Worm (Caenorhabditis elegans) whole organism, early embryonic: Measurements from ENCODE around the gene spin-1.

Experiments
- B0310.2 ChIP-seq: sonication (generic microtip); optimal IDR thresholded peaks from 2 replicates; lab custom pipeline; 2016; ENCODE audit warnings: mild to moderate bottlenecking, missing genetic modification characterization, missing compliant biosample characterization
- F13C5.2 ChIP-seq: sonication (generic microtip); optimal IDR thresholded peaks from 2 replicates; lab custom pipeline; 2017; ENCODE audit warnings: mild to moderate bottlenecking, missing genetic modification characterization, inconsistent platforms, missing compliant biosample characterization
- aly-1 ChIP-seq: sonication (generic microtip); optimal IDR thresholded peaks from 2 replicates; lab custom pipeline; 2016; ENCODE audit warnings: missing genetic modification characterization, missing compliant biosample characterization
- ama-1 ChIP-seq: fragments of 150-350 bp; optimal IDR thresholded peaks from 2 replicates; lab custom pipeline; 2014
- ceh-13 ChIP-seq: fragments of 200-800 bp; sonication (Bioruptor generic); optimal IDR thresholded peaks from 2 replicates; lab custom pipeline; 2018; ENCODE audit warnings: mild to moderate bottlenecking, missing genetic modification characterization, missing compliant biosample characterization
- ceh-36 ChIP-seq: sonication (generic microtip); optimal IDR thresholded peaks from 2 replicates; lab custom pipeline; 2016; ENCODE audit warnings: missing genetic modification characterization, inconsistent platforms, missing compliant biosample characterization
- ets-7 ChIP-seq: sonication (generic microtip); optimal IDR thresholded peaks from 2 replicates; lab custom pipeline; 2016; ENCODE audit warnings: missing genotype, missing genetic modification characterization, missing compliant biosample characterization
- flt-1 ChIP-seq: fragments of 200-800 bp; sonication (Bioruptor generic); IDR thresholded peaks from 2 replicates; pipeline ENCODE4 v1.3.6; 2022; ENCODE audit warnings: missing genetic modification characterization, missing compliant biosample characterization
- hmbx-1 ChIP-seq: sonication (generic microtip); optimal IDR thresholded peaks from 2 replicates; lab custom pipeline; 2016; ENCODE audit warnings: mild to moderate bottlenecking, missing genetic modification characterization, missing compliant biosample characterization
- hmg-4 ChIP-seq: fragments of 200-800 bp; sonication (Bioruptor generic); optimal IDR thresholded peaks from 2 replicates; lab custom pipeline; 2018; ENCODE audit warnings: mild to moderate bottlenecking, missing genetic modification characterization, missing compliant biosample characterization
- hnd-1 ChIP-seq: sonication (generic microtip); optimal IDR thresholded peaks from 2 replicates; lab custom pipeline; 2016; ENCODE audit warnings: missing genetic modification characterization, missing compliant biosample characterization
- pes-1 ChIP-seq: fragments of 200-800 bp; sonication (Bioruptor generic); IDR thresholded peaks from 2 replicates; pipeline ENCODE4 v1.3.6; 2022; ENCODE audit warnings: missing genetic modification reagents, missing genetic modification characterization, missing compliant biosample characterization
- scrt-1 ChIP-seq: fragments of 200-800 bp; sonication (Bioruptor generic); IDR thresholded peaks from 2 replicates; pipeline ENCODE4 v1.3.6; 2022; ENCODE audit warnings: missing genetic modification characterization, missing compliant biosample characterization
- sea-1 ChIP-seq: fragments of 200-800 bp; sonication (Bioruptor generic); conservative IDR thresholded peaks from 2 replicates; pipeline ENCODE4 v1.3.6; 2022; ENCODE audit warnings: missing genetic modification characterization, missing compliant biosample characterization
- tbx-11 ChIP-seq: fragments of 200-800 bp; sonication (Bioruptor generic); IDR thresholded peaks from 2 replicates; pipeline ENCODE4 v1.3.6; 2022; ENCODE audit warnings: missing genetic modification characterization, missing compliant biosample characterization
- tbx-37 ChIP-seq: fragments of 200-800 bp; sonication (Bioruptor generic); conservative IDR thresholded peaks from 2 replicates; pipeline ENCODE4 v1.3.6; 2022; ENCODE audit warnings: missing genetic modification reagents, missing genetic modification characterization, missing compliant biosample characterization
- tra-4 ChIP-seq: sonication (generic microtip); optimal IDR thresholded peaks from 2 replicates; lab custom pipeline; 2017; ENCODE audit warnings: missing genetic modification characterization, missing compliant biosample characterization

The spin-1 gene

DNA sequence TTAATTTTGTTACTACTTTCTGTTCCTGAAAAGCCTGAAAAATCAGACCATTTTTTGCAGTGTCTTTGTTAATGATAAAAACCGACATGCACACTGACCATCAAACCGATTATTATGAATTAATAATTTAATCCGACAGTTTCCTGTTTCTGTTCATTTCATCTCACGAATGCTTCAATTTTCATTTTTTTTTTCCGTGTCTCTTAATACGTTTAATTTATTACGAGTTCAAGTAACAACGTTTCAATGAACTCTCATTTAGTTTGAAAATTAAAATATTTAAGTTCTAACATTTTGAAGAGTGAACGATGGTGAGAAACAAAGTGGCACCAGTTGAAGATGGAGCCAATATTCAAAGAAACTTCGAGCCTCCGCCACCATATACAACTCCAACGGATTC is at the start of gene spin-1:
spin-1 (plus strand) TSS at position 301 of the 400 bp plus-strand sequence.
- TF ChIP-seq F13C5.2 (tag; lab: Kevin White, UChicago) (no peak), tbx-11 (GFP tag; lab: Robert Waterston, UW) (no peak), aly-1 (tag; lab: Kevin White, UChicago) (no peak), tbx-37 (GFP tag; lab: Robert Waterston, UW) (no peak), ceh-36 (no peak), hnd-1 (no peak), flt-1 (GFP tag; lab: Robert Waterston, UW) (no peak), pes-1 (GFP tag; lab: Robert Waterston, UW) (no peak), hmg-4 (no peak), ets-7 (tag; lab: Kevin White, UChicago) (no peak), scrt-1 (GFP tag; lab: Robert Waterston, UW) (no peak), ama-1 (lab: Kevin White, UChicago) (no peak), hmbx-1 (tag; lab: Kevin White, UChicago) (no peak), B0310.2 (tag; lab: Kevin White, UChicago) (no peak), sea-1 (no peak)

DNA sequence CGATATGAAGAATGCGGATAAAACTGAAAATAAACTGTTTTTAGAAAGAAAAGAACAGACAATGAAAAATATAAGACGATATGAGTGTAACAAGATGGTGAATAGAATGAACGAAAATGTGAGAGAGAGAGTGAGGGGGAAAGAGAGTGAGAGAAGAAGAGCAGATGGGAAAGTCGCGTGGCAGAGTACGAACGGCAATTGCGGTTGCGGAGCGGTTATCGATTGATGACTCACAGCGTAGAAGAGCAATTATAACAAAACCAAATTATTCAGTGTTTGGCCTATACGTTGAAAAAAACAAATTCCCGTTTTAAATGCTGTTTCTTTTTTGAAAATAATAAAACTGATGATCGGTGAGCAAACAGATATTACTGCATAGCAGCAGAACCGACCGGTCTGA is 49.4 kb upstream of the spin-1 start, which contains the start of gene pqn-53:
pqn-53 (minus strand) TSS at position 23 of the 400 bp plus-strand sequence.
- TF ChIP-seq ceh-36: no peak
- no peak for TF ChIP-seq ama-1 (lab: Kevin White, UChicago)
- TF ChIP-seq tbx-11 (GFP tag; lab: Robert Waterston, UW): no peak
- TF ChIP-seq flt-1 (GFP tag; lab: Robert Waterston, UW): no peak
- no peak for TF ChIP-seq F13C5.2 (tag; lab: Kevin White, UChicago)
- no peak for TF ChIP-seq ets-7 (tag; lab: Kevin White, UChicago)
- no peak for TF ChIP-seq sea-1
- TF ChIP-seq tra-4: no peak
- TF ChIP-seq tbx-37 (GFP tag; lab: Robert Waterston, UW): no peak
- no peak for TF ChIP-seq ceh-13 (GFP tag; lab: Kevin White, UChicago)
- no peak for TF ChIP-seq hmg-4
- TF ChIP-seq scrt-1 (GFP tag; lab: Robert Waterston, UW): no peak
- TF ChIP-seq hnd-1: no peak
- TF ChIP-seq aly-1 (tag; lab: Kevin White, UChicago): no peak

DNA sequence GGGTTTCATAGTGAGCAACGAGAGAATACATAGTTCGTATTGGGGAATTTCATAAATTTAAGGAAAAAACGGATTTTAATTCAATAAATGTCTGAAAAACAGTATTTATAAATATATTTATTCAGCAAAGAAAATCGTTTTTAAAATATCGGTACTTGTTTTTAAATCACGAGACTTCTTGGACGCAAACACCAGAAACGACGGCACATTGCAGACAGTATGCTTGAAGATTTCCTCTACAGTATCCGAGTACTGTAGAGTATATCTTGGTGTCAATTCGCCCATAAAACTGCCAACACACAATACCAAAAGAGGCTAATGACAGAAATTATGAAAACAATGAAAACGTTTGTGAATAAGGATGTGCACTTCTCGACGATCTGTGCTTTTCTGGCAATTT is 48.9 kb upstream of the spin-1 start:
- TF ChIP-seq tbx-37 (GFP tag; lab: Robert Waterston, UW) (no peak), hmg-4 (no peak), scrt-1 (GFP tag; lab: Robert Waterston, UW) (no peak), tra-4 (no peak), ceh-36 (no peak), hnd-1 (no peak), ama-1 (lab: Kevin White, UChicago) (no peak), ceh-13 (GFP tag; lab: Kevin White, UChicago) (no peak), ets-7 (tag; lab: Kevin White, UChicago) (no peak), hmbx-1 (tag; lab: Kevin White, UChicago) (no peak), pes-1 (GFP tag; lab: Robert Waterston, UW) (no peak), B0310.2 (tag; lab: Kevin White, UChicago) (no peak), F13C5.2 (tag; lab: Kevin White, UChicago) (no peak), sea-1 (no peak)

DNA sequence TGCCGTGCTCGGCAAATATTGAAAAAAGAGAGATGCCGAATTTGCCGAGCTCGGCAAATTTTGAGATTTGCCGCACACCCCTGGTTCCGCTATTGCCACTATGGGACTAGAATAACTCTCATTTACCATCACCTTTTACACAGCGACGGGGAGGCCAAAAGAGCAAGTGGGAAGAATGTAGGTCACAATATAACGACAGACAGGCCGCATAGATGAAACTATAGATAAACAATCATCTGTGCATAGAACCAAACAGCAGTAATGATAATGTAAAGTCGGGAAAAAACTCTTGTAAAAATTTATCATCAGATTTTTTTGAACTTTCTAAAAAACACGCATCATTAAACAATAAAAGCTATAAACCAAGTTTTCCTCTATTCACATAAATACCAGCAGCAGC is 46.4 kb upstream of the spin-1 start, which contains the start of gene kmo-2:
kmo-2 (minus strand) TSS at position 101 of the 400 bp plus-strand sequence.
- TF ChIP-seq B0310.2 (tag; lab: Kevin White, UChicago): no peak

DNA sequence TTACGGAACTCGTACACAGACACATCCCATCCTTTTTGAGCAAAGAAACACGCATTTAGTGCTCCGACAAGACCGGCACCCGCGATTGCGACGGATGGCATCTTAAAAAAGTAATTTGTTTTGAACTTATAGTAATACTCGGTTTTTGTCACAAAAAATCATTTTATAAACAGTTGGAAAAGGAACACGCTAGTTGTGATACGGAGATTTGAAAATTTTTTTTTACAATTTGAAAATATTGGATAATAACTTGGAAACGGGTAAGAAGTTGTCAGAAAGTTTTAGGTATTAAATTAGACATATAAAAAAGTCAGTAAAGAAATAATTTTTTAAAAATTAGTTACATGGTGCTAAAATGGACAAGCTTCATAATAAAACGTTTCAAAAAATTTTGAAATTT is 44.4 kb upstream of the spin-1 start, which contains the start of gene kmo-1:
kmo-1 (minus strand) TSS at position 101 of the 400 bp plus-strand sequence.
- no peak for TF ChIP-seq ama-1 (lab: Kevin White, UChicago)
- TF ChIP-seq pes-1 (GFP tag; lab: Robert Waterston, UW): no peak
- TF ChIP-seq B0310.2 (tag; lab: Kevin White, UChicago): no peak
- TF ChIP-seq aly-1 (tag; lab: Kevin White, UChicago): no peak
- no peak for TF ChIP-seq ets-7 (tag; lab: Kevin White, UChicago)
- no peak for TF ChIP-seq tbx-11 (GFP tag; lab: Robert Waterston, UW)
- no peak for TF ChIP-seq tra-4

DNA sequence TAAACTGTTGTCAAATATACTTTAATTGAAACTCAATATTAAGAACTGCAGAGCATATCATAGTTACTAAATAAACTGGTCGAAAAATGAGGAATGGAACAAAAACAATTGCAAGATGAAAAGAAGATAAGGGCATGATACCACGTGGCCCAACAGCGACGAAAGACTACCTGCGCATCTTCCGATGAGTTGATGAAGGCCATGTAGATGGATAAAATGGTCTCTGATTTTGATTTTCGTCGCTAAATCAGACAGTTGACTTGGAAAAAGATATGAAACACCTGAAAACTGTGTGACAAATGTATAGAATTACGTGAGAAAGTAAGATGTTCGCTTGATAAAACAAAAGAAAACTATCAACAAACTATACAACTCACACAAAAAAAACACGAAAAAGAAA is 43.3 kb upstream of the spin-1 start:
- TF ChIP-seq hmbx-1 (tag; lab: Kevin White, UChicago): no peak
- no peak for TF ChIP-seq sea-1
- TF ChIP-seq flt-1 (GFP tag; lab: Robert Waterston, UW): no peak
- no peak for TF ChIP-seq tra-4
- TF ChIP-seq F13C5.2 (tag; lab: Kevin White, UChicago): no peak
- no peak for TF ChIP-seq ama-1 (lab: Kevin White, UChicago)
- TF ChIP-seq pes-1 (GFP tag; lab: Robert Waterston, UW): no peak

DNA sequence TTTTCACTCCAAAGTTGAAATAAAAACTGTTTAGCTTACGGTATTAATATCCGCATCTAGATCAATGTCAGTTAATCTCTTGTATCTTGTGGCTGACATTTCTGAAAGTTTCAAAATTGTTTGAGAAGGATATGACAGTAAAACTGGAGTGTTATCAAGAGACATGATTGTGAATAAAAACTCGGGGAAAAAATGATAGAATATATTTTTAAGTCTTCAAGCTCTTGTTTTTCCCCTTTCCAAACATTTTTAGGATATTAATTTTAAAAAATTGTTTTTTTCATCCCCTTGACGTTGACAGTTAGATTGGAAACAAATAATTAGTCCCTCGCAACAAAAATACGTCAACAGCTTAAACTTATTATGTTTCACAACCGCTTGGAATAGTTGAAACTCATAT is 39.9 kb upstream of the spin-1 start, which contains the start of gene R07B7.6:
R07B7.6 (minus strand) TSS at position 101 of the 400 bp plus-strand sequence.
- TF ChIP-seq B0310.2 (tag; lab: Kevin White, UChicago): no peak

DNA sequence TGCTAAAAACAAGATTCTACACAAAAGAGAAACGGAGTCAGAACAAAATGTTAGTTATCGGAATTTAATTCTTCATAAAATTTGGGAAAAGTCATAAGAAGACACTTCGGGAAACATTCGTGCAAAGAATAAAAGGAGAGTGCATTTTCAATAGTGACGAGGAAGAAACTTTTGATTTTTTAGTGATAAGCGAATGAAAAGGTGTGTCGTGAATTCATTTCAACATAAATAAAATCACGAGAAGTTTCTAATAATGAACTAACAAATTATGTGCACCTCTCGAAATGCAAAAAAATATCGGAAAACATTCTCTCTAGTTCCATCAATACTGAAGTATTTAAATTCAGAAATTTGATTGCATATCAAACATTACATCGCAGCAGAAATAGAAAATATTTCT is 38.8 kb upstream of the spin-1 start:
- TF ChIP-seq F13C5.2 (tag; lab: Kevin White, UChicago) (no peak), aly-1 (tag; lab: Kevin White, UChicago) (no peak), tbx-37 (GFP tag; lab: Robert Waterston, UW) (no peak), B0310.2 (tag; lab: Kevin White, UChicago) (no peak), tbx-11 (GFP tag; lab: Robert Waterston, UW) (no peak), pes-1 (GFP tag; lab: Robert Waterston, UW) (no peak), hmg-4 (no peak), scrt-1 (GFP tag; lab: Robert Waterston, UW) (no peak), tra-4 (no peak)
